Fruit fly (Drosophila melanogaster) whole organism, embryonic: Measurements from ENCODE around the gene faf.
A peak's percentile ranks its signal among the peaks of the same experiment; 100 is the strongest.

Experiments used
- CG11456 ChIP-seq: fragments of 200-800 bp; sonication (Bioruptor generic); IDR thresholded peaks from 3 replicates; pipeline ENCODE4 v1.3.6; 2022; ENCODE audit warnings: missing biosample characterization, missing genetic modification characterization
- CG13775 ChIP-seq: fragments of 200-800 bp; sonication (Bioruptor generic); optimal IDR thresholded peaks from 3 replicates; lab custom pipeline; 2017; ENCODE audit warnings: missing biosample characterization, mild to moderate bottlenecking, missing genetic modification characterization
- CG14667 ChIP-seq: fragments of 200-800 bp; sonication (Bioruptor generic); IDR thresholded peaks from 2 replicates; pipeline ENCODE4 v1.3.6; 2022; ENCODE audit warnings: missing biosample characterization, missing genetic modification characterization
- CG1603 ChIP-seq: fragments of 200-800 bp; sonication (Bioruptor generic); optimal IDR thresholded peaks from 2 replicates; lab custom pipeline; 2019; ENCODE audit warnings: missing biosample characterization, mild to moderate bottlenecking, missing genetic modification characterization, moderate library complexity
- CG1647 ChIP-seq: fragments of 200-800 bp; sonication (Bioruptor generic); optimal IDR thresholded peaks from 3 replicates; lab custom pipeline; 2016; ENCODE audit warnings: missing biosample characterization, missing genetic modification characterization
- CG17186 ChIP-seq: fragments of 200-800 bp; sonication (Bioruptor generic); optimal IDR thresholded peaks from 3 replicates; lab custom pipeline; 2017; ENCODE audit warnings: missing biosample characterization, missing genetic modification reagents, missing genetic modification characterization
- CG17361 ChIP-seq: fragments of 200-800 bp; sonication (Bioruptor generic); IDR thresholded peaks from 3 replicates; pipeline ENCODE4 v1.3.6; 2022; ENCODE audit warnings: missing biosample characterization, missing genetic modification characterization
- CG18476 ChIP-seq: fragments of 200-800 bp; sonication (Bioruptor generic); optimal IDR thresholded peaks from 2 replicates; lab custom pipeline; 2016; ENCODE audit warnings: missing biosample characterization, mild to moderate bottlenecking, missing genetic modification characterization
- CG30020 ChIP-seq: fragments of 200-800 bp; optimal IDR thresholded peaks from 2 replicates; lab custom pipeline; 2019; ENCODE audit warnings: missing biosample characterization, mild to moderate bottlenecking, missing genetic modification characterization, moderate library complexity
- CG34422 ChIP-seq: fragments of 200-800 bp; sonication (Bioruptor generic); IDR thresholded peaks from 3 replicates; pipeline ENCODE4 v1.3.6; 2022; ENCODE audit warnings: missing biosample characterization, missing genetic modification characterization
- CG4282 ChIP-seq: fragments of 200-800 bp; sonication (Bioruptor generic); optimal IDR thresholded peaks from 2 replicates; lab custom pipeline; 2016; ENCODE audit warnings: missing biosample characterization, missing genetic modification characterization
- CG6791 ChIP-seq: fragments of 200-800 bp; sonication (Bioruptor generic); IDR thresholded peaks from 3 replicates; pipeline ENCODE4 v1.3.6; 2022; ENCODE audit warnings: missing biosample characterization, missing genetic modification characterization; ENCODE audit not compliant: partially characterized antibody
- CG7372 ChIP-seq: fragments of 200-800 bp; sonication (Bioruptor generic); IDR thresholded peaks from 2 replicates; pipeline ENCODE4 v1.3.6; 2022; ENCODE audit warnings: missing biosample characterization, missing genetic modification characterization
- CG7745 ChIP-seq: fragments of 200-800 bp; sonication (Bioruptor generic); optimal IDR thresholded peaks from 2 replicates; lab custom pipeline; 2018; ENCODE audit warnings: missing biosample characterization, mild to moderate bottlenecking, missing genetic modification characterization, moderate library complexity
- Dad ChIP-seq: fragments of 200-800 bp; sonication (Bioruptor generic); optimal IDR thresholded peaks from 3 replicates; lab custom pipeline; 2016; ENCODE audit warnings: missing biosample characterization, missing genetic modification characterization
- Dek ChIP-seq: fragments of 200-800 bp; sonication (Bioruptor generic); optimal IDR thresholded peaks from 3 replicates; lab custom pipeline; 2019; ENCODE audit warnings: missing biosample characterization, mild to moderate bottlenecking, missing genetic modification characterization, moderate library complexity
- Dp ChIP-seq: fragments of 200-800 bp; sonication (Bioruptor generic); optimal IDR thresholded peaks from 2 replicates; lab custom pipeline; 2018; ENCODE audit warnings: missing biosample characterization, mild to moderate bottlenecking, missing genetic modification characterization, moderate library complexity
- Ets97D ChIP-seq: fragments of 200-800 bp; sonication (Bioruptor generic); optimal IDR thresholded peaks from 3 replicates; lab custom pipeline; 2016; ENCODE audit warnings: missing biosample characterization, missing genetic modification characterization
- Fer1 ChIP-seq: fragments of 200-800 bp; sonication (Bioruptor generic); optimal IDR thresholded peaks from 2 replicates; lab custom pipeline; 2017; ENCODE audit warnings: missing biosample characterization, mild to moderate bottlenecking, missing genetic modification characterization
- Gsc ChIP-seq: fragments of 200-800 bp; sonication (Bioruptor generic); IDR thresholded peaks from 2 replicates; pipeline ENCODE4 v1.3.6; 2022; ENCODE audit warnings: missing biosample characterization, missing genetic modification characterization
- Hr3 ChIP-seq: fragments of 200-800 bp; sonication (Bioruptor generic); optimal IDR thresholded peaks from 3 replicates; lab custom pipeline; 2016; ENCODE audit warnings: missing biosample characterization, missing genetic modification characterization
- MBD-R2 ChIP-seq: fragments of 200-800 bp; sonication (Bioruptor generic); IDR thresholded peaks from 2 replicates; pipeline ENCODE4 v1.3.6; 2022; ENCODE audit warnings: missing biosample characterization, missing genetic modification characterization
- MESR4 ChIP-seq: fragments of 200-800 bp; sonication (Bioruptor generic); optimal IDR thresholded peaks from 2 replicates; lab custom pipeline; 2018; ENCODE audit warnings: missing biosample characterization, mild to moderate bottlenecking, missing genetic modification characterization, moderate library complexity
- Med ChIP-seq: fragments of 200-800 bp; sonication (Bioruptor generic); peaks from one replicate; lab custom pipeline; 2016; ENCODE audit warnings: missing biosample characterization, missing genetic modification characterization, mild to moderate bottlenecking, inconsistent platforms, moderate library complexity
- Nf-YC ChIP-seq: fragments of 200-800 bp; optimal IDR thresholded peaks from 3 replicates; lab custom pipeline; 2019; ENCODE audit warnings: missing biosample characterization, mild to moderate bottlenecking, missing genetic modification characterization, moderate library complexity
- Rfx ChIP-seq: fragments of 200-800 bp; sonication (Bioruptor generic); IDR thresholded peaks from 2 replicates; pipeline ENCODE4 v1.3.6; 2022; ENCODE audit warnings: missing biosample characterization, missing genetic modification characterization
- Sry-β ChIP-seq: fragments of 200-800 bp; sonication (Bioruptor generic); optimal IDR thresholded peaks from 2 replicates; lab custom pipeline; 2018; ENCODE audit warnings: missing biosample characterization, mild to moderate bottlenecking, missing genetic modification characterization, moderate library complexity
- Usf ChIP-seq: fragments of 200-800 bp; sonication (Bioruptor generic); optimal IDR thresholded peaks from 2 replicates; lab custom pipeline; 2017; ENCODE audit warnings: missing genotype, missing biosample characterization, missing genetic modification characterization
- YL-1 ChIP-seq: fragments of 200-800 bp; sonication (Bioruptor generic); optimal IDR thresholded peaks from 3 replicates; lab custom pipeline; 2017; ENCODE audit warnings: missing biosample characterization, mild to moderate bottlenecking, missing genetic modification characterization
- ci ChIP-seq: fragments of 200-800 bp; sonication (Bioruptor generic); IDR thresholded peaks from 3 replicates; pipeline ENCODE4 v1.3.6; 2022; ENCODE audit warnings: missing biosample characterization, missing genetic modification characterization
- da ChIP-seq: fragments of 200-800 bp; sonication (Bioruptor generic); optimal IDR thresholded peaks from 2 replicates; lab custom pipeline; 2016; ENCODE audit warnings: missing biosample characterization, missing genetic modification characterization
- dysf ChIP-seq: fragments of 200-800 bp; sonication (Bioruptor generic); IDR thresholded peaks from 3 replicates; pipeline ENCODE4 v1.3.6; 2022; ENCODE audit warnings: missing biosample characterization, missing genetic modification characterization
- en ChIP-seq: fragments of 200-800 bp; sonication (Bioruptor generic); optimal IDR thresholded peaks from 2 replicates; lab custom pipeline; 2016; ENCODE audit warnings: missing biosample characterization, missing genetic modification characterization
- fd96Cb ChIP-seq: fragments of 200-800 bp; sonication (Bioruptor generic); optimal IDR thresholded peaks from 2 replicates; lab custom pipeline; 2018; ENCODE audit warnings: missing biosample characterization, mild to moderate bottlenecking, missing genetic modification characterization, moderate library complexity
- hbn ChIP-seq: fragments of 200-800 bp; sonication (Bioruptor generic); IDR thresholded peaks from 2 replicates; pipeline ENCODE4 v1.3.6; 2022; ENCODE audit warnings: missing biosample characterization, missing genetic modification characterization; ENCODE audit not compliant: partially characterized antibody
- her ChIP-seq: fragments of 200-800 bp; sonication (Bioruptor generic); optimal IDR thresholded peaks from 2 replicates; lab custom pipeline; 2016; ENCODE audit warnings: missing biosample characterization, missing genetic modification characterization
- ind ChIP-seq: fragments of 200-800 bp; sonication (Bioruptor generic); optimal IDR thresholded peaks from 3 replicates; lab custom pipeline; 2016; ENCODE audit warnings: missing biosample characterization, missing genetic modification characterization
- luna ChIP-seq: fragments of 200-800 bp; sonication (Bioruptor generic); optimal IDR thresholded peaks from 2 replicates; lab custom pipeline; 2016; ENCODE audit warnings: missing biosample characterization, missing genetic modification characterization
- nerfin-1 ChIP-seq: fragments of 200-800 bp; sonication (Bioruptor generic); optimal IDR thresholded peaks from 3 replicates; lab custom pipeline; 2019; ENCODE audit warnings: missing biosample characterization, mild to moderate bottlenecking, missing genetic modification characterization, moderate library complexity
- pita ChIP-seq: fragments of 200-800 bp; sonication (Bioruptor generic); optimal IDR thresholded peaks from 2 replicates; lab custom pipeline; 2017; ENCODE audit warnings: missing biosample characterization, mild to moderate bottlenecking, missing genetic modification characterization
- pzg ChIP-seq: fragments of 200-800 bp; sonication (Bioruptor generic); optimal IDR thresholded peaks from 3 replicates; lab custom pipeline; 2018; ENCODE audit warnings: missing biosample characterization, mild to moderate bottlenecking, missing genetic modification characterization, moderate library complexity
- sisA ChIP-seq: fragments of 200-800 bp; sonication (Bioruptor generic); IDR thresholded peaks from 2 replicates; pipeline ENCODE4 v1.3.6; 2022; ENCODE audit warnings: missing biosample characterization, missing genetic modification characterization
- slbo ChIP-seq: fragments of 200-800 bp; sonication (Bioruptor generic); IDR thresholded peaks from 2 replicates; pipeline ENCODE4 v1.3.6; 2022; ENCODE audit warnings: missing biosample characterization, missing genetic modification characterization
- slp2 ChIP-seq: fragments of 200-800 bp; sonication (Bioruptor generic); optimal IDR thresholded peaks from 2 replicates; lab custom pipeline; 2016; ENCODE audit warnings: missing biosample characterization, missing genetic modification characterization
- sqz ChIP-seq: fragments of 200-800 bp; sonication (Bioruptor generic); optimal IDR thresholded peaks from 3 replicates; lab custom pipeline; 2018; ENCODE audit warnings: missing biosample characterization, mild to moderate bottlenecking, missing genetic modification characterization
- sug ChIP-seq: fragments of 200-800 bp; optimal IDR thresholded peaks from 2 replicates; lab custom pipeline; 2019; ENCODE audit warnings: missing biosample characterization, mild to moderate bottlenecking, missing genetic modification characterization, moderate library complexity
- trem ChIP-seq: fragments of 200-800 bp; optimal IDR thresholded peaks from 3 replicates; lab custom pipeline; 2019; ENCODE audit warnings: missing biosample characterization, mild to moderate bottlenecking, missing genetic modification characterization, moderate library complexity
- zen2 ChIP-seq: fragments of 200-800 bp; sonication (Bioruptor generic); IDR thresholded peaks from 3 replicates; pipeline ENCODE4 v1.3.6; 2022; ENCODE audit warnings: missing biosample characterization, missing genetic modification characterization; ENCODE audit not compliant: partially characterized antibody

The faf gene

dm6 chr3R:31793664-31794417, 17.0 kb downstream of the faf start, which contains the start of the genes Mccc1 and Acf (continued):
- TF ChIP-seq en (GFP tag; lab: Kevin White, UChicago) (no peak), sisA (peak; percentile 20; the same call in 1 of the 2 replicates), slbo (GFP tag; lab: Robert Waterston, UW) (peak; percentile 43), CG11456 (GFP tag; lab: Robert Waterston, UW) (no peak), Rfx (GFP tag; lab: Robert Waterston, UW) (peak; percentile 60)

- TF ChIP-seq ind (GFP tag; lab: Kevin White, UChicago) (no peak), CG7745 (no peak), sqz (peak; percentile 96), MBD-R2 (GFP tag; lab: Robert Waterston, UW) (peak; percentile 73), fd96Cb (no peak), CG13775 (GFP tag; lab: Kevin White, UChicago) (no peak), Hr3 (GFP tag; lab: Kevin White, UChicago) (peak; percentile 77), CG14667 (GFP tag; lab: Robert Waterston, UW) (no peak), Sry-β (peak; percentile 72), pita (GFP tag; lab: Kevin White, UChicago) (no peak), slp2 (no peak), her (peak; percentile 7), sug (peak; percentile 96), ci (GFP tag; lab: Robert Waterston, UW) (peak; percentile 56; the same call in 1 of the 3 replicates), Usf (no peak), Dek (no peak), MESR4 (GFP tag; lab: Kevin White, UChicago) (peak; percentile 16), Nf-YC (tag; lab: Kevin White, UChicago) (no peak), Dad (no peak), zen2 (0 out of 3 replicates have a peak, but pooled peaks have one; percentile 62), YL-1 (GFP tag; lab: Kevin White, UChicago) (peak; percentile 41), pzg (GFP tag; lab: Kevin White, UChicago) (peak; percentile 77), CG18476 (GFP tag; lab: Kevin White, UChicago) (no peak), Med (GFP tag; lab: Kevin White, UChicago) (peak; percentile 89), Ets97D (GFP tag; lab: Kevin White, UChicago) (peak; percentile 59), CG30020 (peak; percentile 54), trem (tag; lab: Kevin White, UChicago) (peak; percentile 51), CG17361 (GFP tag; lab: Robert Waterston, UW) (no peak), Rfx (GFP tag; lab: Robert Waterston, UW) (peak; percentile 40; the same call in 1 of the 2 replicates), nerfin-1 (peak; percentile 82), Fer1 (GFP tag; lab: Kevin White, UChicago) (no peak), CG17186 (peak; percentile 66), CG4282 (GFP tag; lab: Kevin White, UChicago) (no peak), Dp (GFP tag; lab: Kevin White, UChicago) (peak; percentile 95), luna (GFP tag; lab: Kevin White, UChicago) (no peak), CG34422 (GFP tag; lab: Robert Waterston, UW) (peak; percentile 71; the same call in 1 of the 3 replicates), da (GFP tag; lab: Kevin White, UChicago) (peak; percentile 70), CG7372 (no peak), dysf (no peak), CG1603 (tag; lab: Kevin White, UChicago) (peak; percentile 76), CG6791 (GFP tag; lab: Robert Waterston, UW) (0 out of 3 replicates have a peak, but pooled peaks have one; percentile 40), CG1647 (GFP tag; lab: Kevin White, UChicago) (no peak), hbn (GFP tag; lab: Robert Waterston, UW) (peak; percentile 24; the same call in 1 of the 2 replicates), Gsc (GFP tag; lab: Robert Waterston, UW) (no peak)
Measured at dm6 chr3R:31794457-31794856, 17.6 kb downstream of the faf start.
